Fruit fly (Drosophila melanogaster) whole organism, embryonic: ENCODE results near the gene CG6409.

Source experiments
- Adf1 ChIP-seq: fragments of 200-800 bp; sonication (Bioruptor generic); IDR thresholded peaks from 2 replicates; pipeline ENCODE4 v1.3.6; 2022; ENCODE audit warnings: missing biosample characterization, missing genetic modification characterization
- Aef1 ChIP-seq: fragments of 200-800 bp; sonication (Bioruptor generic); IDR thresholded peaks from 3 replicates; pipeline ENCODE4 v1.3.6; 2022; ENCODE audit warnings: missing biosample characterization, missing genetic modification characterization
- Antp ChIP-seq: fragments of 200-800 bp; sonication (Bioruptor generic); optimal IDR thresholded peaks from 3 replicates; lab custom pipeline; 2016; ENCODE audit warnings: missing biosample characterization, missing genetic modification characterization
- Awh ChIP-seq: fragments of 200-800 bp; sonication (Bioruptor generic); IDR thresholded peaks from 2 replicates; pipeline ENCODE4, ENCODE4 v1.3.6; 2022; ENCODE audit warnings: missing biosample characterization, missing genetic modification characterization
- B-H1 ChIP-seq: fragments of 200-800 bp; sonication (Bioruptor generic); IDR thresholded peaks from 3 replicates; pipeline ENCODE4 v1.3.6; 2022; ENCODE audit warnings: missing biosample characterization, missing genetic modification characterization
- CG10431 ChIP-seq: fragments of 200-800 bp; sonication (Bioruptor generic); optimal IDR thresholded peaks from 3 replicates; lab custom pipeline; 2018; ENCODE audit warnings: missing biosample characterization, mild to moderate bottlenecking, missing genetic modification characterization
- CG10462 ChIP-seq: fragments of 200-800 bp; sonication (Bioruptor generic); optimal IDR thresholded peaks from 2 replicates; lab custom pipeline; 2016; ENCODE audit warnings: missing biosample characterization, missing genetic modification characterization
- CG11247 ChIP-seq: fragments of 200-800 bp; sonication (Bioruptor generic); IDR thresholded peaks from 2 replicates; pipeline ENCODE4 v1.3.6; 2022; ENCODE audit warnings: missing biosample characterization, missing genetic modification characterization
- CG11504 ChIP-seq: fragments of 200-800 bp; sonication (Bioruptor generic); optimal IDR thresholded peaks from 3 replicates; lab custom pipeline; 2019; ENCODE audit warnings: missing biosample characterization, mild to moderate bottlenecking, missing genetic modification characterization, moderate library complexity
- CG12155 ChIP-seq: fragments of 200-800 bp; sonication (Bioruptor generic); optimal IDR thresholded peaks from 3 replicates; lab custom pipeline; 2016; ENCODE audit warnings: missing biosample characterization, missing genetic modification characterization
- CG12299 ChIP-seq: fragments of 200-800 bp; sonication (Bioruptor generic); optimal IDR thresholded peaks from 2 replicates; lab custom pipeline; 2018; ENCODE audit warnings: missing biosample characterization, mild to moderate bottlenecking, missing genetic modification characterization
- CG13624 ChIP-seq: fragments of 200-800 bp; sonication (Bioruptor generic); optimal IDR thresholded peaks from 2 replicates; lab custom pipeline; 2016; ENCODE audit warnings: missing biosample characterization, missing genetic modification characterization
- CG13894 ChIP-seq: fragments of 200-800 bp; sonication (Bioruptor generic); optimal IDR thresholded peaks from 3 replicates; lab custom pipeline; 2018; ENCODE audit warnings: missing biosample characterization, mild to moderate bottlenecking, missing genetic modification characterization, moderate library complexity
- CG17361 ChIP-seq: fragments of 200-800 bp; sonication (Bioruptor generic); IDR thresholded peaks from 3 replicates; pipeline ENCODE4 v1.3.6; 2022; ENCODE audit warnings: missing biosample characterization, missing genetic modification characterization
- CG2199 ChIP-seq: fragments of 200-800 bp; sonication (Bioruptor generic); IDR thresholded peaks from 3 replicates; pipeline ENCODE4 v1.3.6; 2022; ENCODE audit warnings: missing biosample characterization, missing genetic modification characterization
- CG30020 ChIP-seq: fragments of 200-800 bp; optimal IDR thresholded peaks from 2 replicates; lab custom pipeline; 2019; ENCODE audit warnings: missing biosample characterization, mild to moderate bottlenecking, missing genetic modification characterization, moderate library complexity
- CG3163 ChIP-seq: fragments of 200-800 bp; sonication (Bioruptor generic); optimal IDR thresholded peaks from 3 replicates; lab custom pipeline; 2016; ENCODE audit warnings: missing biosample characterization, missing genetic modification characterization
- CG34422 ChIP-seq: fragments of 200-800 bp; sonication (Bioruptor generic); IDR thresholded peaks from 3 replicates; pipeline ENCODE4 v1.3.6; 2022; ENCODE audit warnings: missing biosample characterization, missing genetic modification characterization
- CG6683 ChIP-seq: fragments of 200-800 bp; sonication (Bioruptor generic); optimal IDR thresholded peaks from 2 replicates; lab custom pipeline; 2017; ENCODE audit warnings: missing biosample characterization, mild to moderate bottlenecking, missing genetic modification characterization, missing genetic modification reagents
- CG7271 ChIP-seq: fragments of 200-800 bp; sonication (Bioruptor generic); optimal IDR thresholded peaks from 2 replicates; lab custom pipeline; 2018; ENCODE audit warnings: missing biosample characterization, mild to moderate bottlenecking, missing genetic modification characterization, moderate library complexity
- CG7839 ChIP-seq: fragments of 200-800 bp; sonication (Bioruptor generic); optimal IDR thresholded peaks from 3 replicates; lab custom pipeline; 2018; ENCODE audit warnings: missing biosample characterization, mild to moderate bottlenecking, missing genetic modification characterization, moderate library complexity
- Dip2 ChIP-seq: fragments of 200-800 bp; sonication (Bioruptor generic); IDR thresholded peaks from 2 replicates; pipeline ENCODE4 v1.3.6; 2022; ENCODE audit warnings: missing biosample characterization, missing genetic modification characterization
- Doc2 ChIP-seq: fragments of 200-800 bp; sonication (Bioruptor generic); IDR thresholded peaks from 2 replicates; pipeline ENCODE4 v1.3.6; 2022; ENCODE audit warnings: missing biosample characterization, missing genetic modification characterization
- Ets65A ChIP-seq: fragments of 200-800 bp; sonication (Bioruptor generic); peaks from one replicate; lab custom pipeline; 2016; ENCODE audit warnings: missing biosample characterization, missing genetic modification characterization
- Gug ChIP-seq: fragments of 200-800 bp; sonication (Bioruptor generic); IDR thresholded peaks from 4 replicates; pipeline ENCODE4 v1.3.6; 2022; ENCODE audit warnings: missing biosample characterization, missing genetic modification characterization
- Hand ChIP-seq: fragments of 200-800 bp; sonication (Bioruptor generic); optimal IDR thresholded peaks from 2 replicates; lab custom pipeline; 2017; ENCODE audit warnings: mild to moderate bottlenecking, missing biosample characterization, missing genetic modification reagents, missing genetic modification characterization
- Hmr ChIP-seq: fragments of 200-800 bp; sonication (Bioruptor generic); optimal IDR thresholded peaks from 3 replicates; lab custom pipeline; 2017; ENCODE audit warnings: mild to moderate bottlenecking, missing biosample characterization, missing genetic modification reagents, missing genetic modification characterization
- Hr39 ChIP-seq: fragments of >200 bp; optimal IDR thresholded peaks from 2 replicates; lab custom pipeline; 2017
- Hsf ChIP-seq: fragments of 200-800 bp; sonication (Bioruptor generic); optimal IDR thresholded peaks from 3 replicates; lab custom pipeline; 2016; ENCODE audit warnings: missing biosample characterization, missing genetic modification characterization
- Kr ChIP-seq: fragments of 200-800 bp; sonication (Bioruptor generic); optimal IDR thresholded peaks from 2 replicates; lab custom pipeline; 2017; ENCODE audit warnings: missing biosample characterization, mild to moderate bottlenecking, missing genetic modification characterization
- MESR4 ChIP-seq: fragments of 200-800 bp; sonication (Bioruptor generic); optimal IDR thresholded peaks from 2 replicates; lab custom pipeline; 2018; ENCODE audit warnings: missing biosample characterization, mild to moderate bottlenecking, missing genetic modification characterization, moderate library complexity
- Optix ChIP-seq: fragments of 200-800 bp; sonication (Bioruptor generic); IDR thresholded peaks from 3 replicates; pipeline ENCODE4 v1.3.6; 2022; ENCODE audit warnings: missing biosample characterization, missing genetic modification characterization
- Rx ChIP-seq: fragments of 200-800 bp; sonication (Bioruptor generic); IDR thresholded peaks from 2 replicates; pipeline ENCODE4 v1.3.6; 2022; ENCODE audit warnings: missing biosample characterization, missing genetic modification characterization
- Side ChIP-seq: fragments of 200-800 bp; sonication (Bioruptor generic); optimal IDR thresholded peaks from 2 replicates; lab custom pipeline; 2016; ENCODE audit warnings: missing biosample characterization, missing genetic modification characterization
- Stat92E ChIP-seq, 3 experiments: fragments of >200 bp in 2 of 3; fragments of 200-800 bp in 1 of 3; sonication (Bioruptor generic) in 1 of 3; optimal IDR thresholded peaks; 2 replicates each; lab custom pipeline; 2017 to 2019; ENCODE audit warnings: missing biosample characterization in 3 of 3, missing genetic modification characterization in 3 of 3, mild to moderate bottlenecking in 1 of 3, moderate library complexity in 1 of 3
- az2 ChIP-seq: fragments of 200-800 bp; sonication (Bioruptor generic); optimal IDR thresholded peaks from 3 replicates; lab custom pipeline; 2016; ENCODE audit warnings: missing biosample characterization, missing genetic modification characterization
- cato ChIP-seq: fragments of 200-800 bp; sonication (Bioruptor generic); optimal IDR thresholded peaks from 2 replicates; lab custom pipeline; 2016; ENCODE audit warnings: missing biosample characterization, missing genetic modification characterization, borderline replicate concordance
- chif ChIP-seq, 2 experiments: fragments of 200-800 bp; sonication (Bioruptor generic); optimal IDR thresholded peaks; 3 replicates each; lab custom pipeline; 2016; ENCODE audit warnings: missing biosample characterization in 2 of 2, missing genetic modification characterization in 2 of 2
- emc ChIP-seq: fragments of 200-800 bp; sonication (Bioruptor generic); optimal IDR thresholded peaks from 2 replicates; lab custom pipeline; 2016; ENCODE audit warnings: missing biosample characterization, missing genetic modification characterization
- ftz-f1 ChIP-seq: fragments of 200-800 bp; sonication (Bioruptor generic); optimal IDR thresholded peaks from 2 replicates; lab custom pipeline; 2016; ENCODE audit warnings: missing biosample characterization, missing genetic modification characterization
- gfzf ChIP-seq: fragments of 200-800 bp; sonication (Bioruptor generic); optimal IDR thresholded peaks from 2 replicates; lab custom pipeline; 2016; ENCODE audit warnings: missing biosample characterization, mild to moderate bottlenecking, missing genetic modification characterization, moderate library complexity
- grau ChIP-seq: fragments of 200-800 bp; optimal IDR thresholded peaks from 3 replicates; lab custom pipeline; 2019; ENCODE audit warnings: missing biosample characterization, mild to moderate bottlenecking, missing genetic modification characterization, moderate library complexity
- lilli ChIP-seq: fragments of 200-800 bp; sonication (Bioruptor generic); optimal IDR thresholded peaks from 3 replicates; lab custom pipeline; 2016; ENCODE audit warnings: missing biosample characterization, missing genetic modification characterization
- oc ChIP-seq: fragments of 200-800 bp; sonication (Bioruptor generic); optimal IDR thresholded peaks from 2 replicates; lab custom pipeline; 2018; ENCODE audit warnings: missing biosample characterization, mild to moderate bottlenecking, missing genetic modification characterization, moderate library complexity
- peb ChIP-seq: fragments of 200-800 bp; sonication (Bioruptor generic); IDR thresholded peaks from 2 replicates; pipeline ENCODE4 v1.3.6; 2022; ENCODE audit warnings: missing biosample characterization, missing genetic modification characterization
- psq ChIP-seq: fragments of 200-800 bp; sonication (Bioruptor generic); optimal IDR thresholded peaks from 2 replicates; lab custom pipeline; 2017; ENCODE audit warnings: missing biosample characterization, missing genetic modification characterization
- ssp ChIP-seq: fragments of 200-800 bp; sonication (Bioruptor generic); IDR thresholded peaks from 2 replicates; pipeline ENCODE4 v1.3.6; 2022; ENCODE audit warnings: missing biosample characterization, missing genetic modification characterization
- stwl ChIP-seq: fragments of 200-800 bp; sonication (Bioruptor generic); optimal IDR thresholded peaks from 3 replicates; lab custom pipeline; 2018; ENCODE audit warnings: missing biosample characterization, mild to moderate bottlenecking, missing genetic modification characterization, moderate library complexity
- unpg ChIP-seq: fragments of 200-800 bp; sonication (Bioruptor generic); optimal IDR thresholded peaks from 3 replicates; lab custom pipeline; 2018; ENCODE audit warnings: missing biosample characterization, mild to moderate bottlenecking, missing genetic modification characterization, moderate library complexity
- zen2 ChIP-seq: fragments of 200-800 bp; sonication (Bioruptor generic); IDR thresholded peaks from 3 replicates; pipeline ENCODE4 v1.3.6; 2022; ENCODE audit warnings: missing biosample characterization, missing genetic modification characterization; ENCODE audit not compliant: partially characterized antibody

The CG6409 gene

dm6 chr3L:10849620-10850302, 32.4 kb downstream of the CG6409 start (continued):
- TF ChIP-seq ftz-f1 (GFP tag; lab: Kevin White, UChicago) (no peak), grau (tag; lab: Kevin White, UChicago) (peak; percentile 42), Optix (no peak), CG34422 (GFP tag; lab: Robert Waterston, UW) (no peak), Doc2 (GFP tag; lab: Robert Waterston, UW) (no peak), CG2199 (peak; percentile 93), unpg (GFP tag; lab: Kevin White, UChicago) (peak; percentile 15), Stat92E (GFP tag; optimal IDR thresholded peaks at IDR 0.05; lab: Kevin White, UChicago) (peak in 1 of 3 experiments; percentile 25), stwl (tag; lab: Kevin White, UChicago) (peak; percentile 13), CG13624 (GFP tag; lab: Kevin White, UChicago) (no peak), Hsf (GFP tag; lab: Kevin White, UChicago) (no peak), CG11247 (GFP tag; lab: Robert Waterston, UW) (no peak), Side (GFP tag; lab: Kevin White, UChicago) (no peak), peb (GFP tag; lab: Robert Waterston, UW) (no peak), CG17361 (peak; percentile 63; the same call in 2 of the 3 replicates), CG10462 (no peak), psq (GFP tag; lab: Kevin White, UChicago) (peak; percentile 57), Hand (GFP tag; lab: Kevin White, UChicago) (no peak), emc (GFP tag; lab: Kevin White, UChicago) (no peak), az2 (GFP tag; lab: Kevin White, UChicago) (peak; percentile 51), CG7271 (tag; lab: Kevin White, UChicago) (no peak), lilli (GFP tag; lab: Kevin White, UChicago) (no peak), Adf1 (no peak), cato (GFP tag; lab: Kevin White, UChicago) (no peak), ssp (GFP tag; lab: Robert Waterston, UW) (no peak), CG30020 (peak; percentile 2)
- TF ChIP-seq, all 482 proteins: peak for 114

- TF ChIP-seq MESR4 (no peak), Ets65A (peak; percentile 67), Awh (GFP tag; lab: Robert Waterston, UW) (0 out of 2 replicates have a peak, but pooled peaks have one; percentile 18), Gug (GFP tag; lab: Robert Waterston, UW) (no peak), Rx (GFP tag; lab: Robert Waterston, UW) (no peak), CG11504 (tag; lab: Kevin White, UChicago) (no peak), Hmr (GFP tag; lab: Kevin White, UChicago) (no peak), Dip2 (GFP tag; lab: Robert Waterston, UW) (no peak), gfzf (GFP tag; lab: Kevin White, UChicago) (no peak), CG2199 (peak; percentile 95), zen2 (no peak), chif (GFP tag; optimal IDR thresholded peaks at IDR 0.05; lab: Kevin White, UChicago) (no peak), CG13894 (tag; lab: Kevin White, UChicago) (peak; percentile 85), CG6683 (GFP tag; lab: Kevin White, UChicago) (no peak), Kr (GFP tag; lab: Kevin White, UChicago) (no peak), B-H1 (GFP tag; lab: Robert Waterston, UW) (no peak), Aef1 (no peak), CG10431 (no peak), CG12299 (no peak), oc (peak; percentile 45), Hr39 (lab: Kevin White, UChicago) (no peak), CG12155 (GFP tag; lab: Kevin White, UChicago) (no peak), CG7839 (tag; lab: Kevin White, UChicago) (no peak), CG3163 (no peak), Antp (GFP tag; lab: Kevin White, UChicago) (no peak)
Measured at dm6 chr3L:10848712-10849377, 33.3 kb downstream of the CG6409 start.
